Worm (Caenorhabditis elegans) whole organism, early embryonic: ENCODE measurements around the gene ced-7.

ENCODE experiments used
- B0310.2 ChIP-seq: sonication (generic microtip); optimal IDR thresholded peaks from 2 replicates; lab custom pipeline; 2016; ENCODE audit warnings: mild to moderate bottlenecking, missing genetic modification characterization, missing compliant biosample characterization
- F13C5.2 ChIP-seq: sonication (generic microtip); optimal IDR thresholded peaks from 2 replicates; lab custom pipeline; 2017; ENCODE audit warnings: mild to moderate bottlenecking, missing genetic modification characterization, inconsistent platforms, missing compliant biosample characterization
- aly-1 ChIP-seq: sonication (generic microtip); optimal IDR thresholded peaks from 2 replicates; lab custom pipeline; 2016; ENCODE audit warnings: missing genetic modification characterization, missing compliant biosample characterization
- ama-1 ChIP-seq: fragments of 150-350 bp; optimal IDR thresholded peaks from 2 replicates; lab custom pipeline; 2014
- ceh-13 ChIP-seq: fragments of 200-800 bp; sonication (Bioruptor generic); optimal IDR thresholded peaks from 2 replicates; lab custom pipeline; 2018; ENCODE audit warnings: mild to moderate bottlenecking, missing genetic modification characterization, missing compliant biosample characterization
- ceh-36 ChIP-seq: sonication (generic microtip); optimal IDR thresholded peaks from 2 replicates; lab custom pipeline; 2016; ENCODE audit warnings: missing genetic modification characterization, inconsistent platforms, missing compliant biosample characterization
- ets-7 ChIP-seq: sonication (generic microtip); optimal IDR thresholded peaks from 2 replicates; lab custom pipeline; 2016; ENCODE audit warnings: missing genotype, missing genetic modification characterization, missing compliant biosample characterization
- flt-1 ChIP-seq: fragments of 200-800 bp; sonication (Bioruptor generic); IDR thresholded peaks from 2 replicates; pipeline ENCODE4 v1.3.6; 2022; ENCODE audit warnings: missing genetic modification characterization, missing compliant biosample characterization
- hmbx-1 ChIP-seq: sonication (generic microtip); optimal IDR thresholded peaks from 2 replicates; lab custom pipeline; 2016; ENCODE audit warnings: mild to moderate bottlenecking, missing genetic modification characterization, missing compliant biosample characterization
- hmg-4 ChIP-seq: fragments of 200-800 bp; sonication (Bioruptor generic); optimal IDR thresholded peaks from 2 replicates; lab custom pipeline; 2018; ENCODE audit warnings: mild to moderate bottlenecking, missing genetic modification characterization, missing compliant biosample characterization
- hnd-1 ChIP-seq: sonication (generic microtip); optimal IDR thresholded peaks from 2 replicates; lab custom pipeline; 2016; ENCODE audit warnings: missing genetic modification characterization, missing compliant biosample characterization
- pes-1 ChIP-seq: fragments of 200-800 bp; sonication (Bioruptor generic); IDR thresholded peaks from 2 replicates; pipeline ENCODE4 v1.3.6; 2022; ENCODE audit warnings: missing genetic modification reagents, missing genetic modification characterization, missing compliant biosample characterization
- scrt-1 ChIP-seq: fragments of 200-800 bp; sonication (Bioruptor generic); IDR thresholded peaks from 2 replicates; pipeline ENCODE4 v1.3.6; 2022; ENCODE audit warnings: missing genetic modification characterization, missing compliant biosample characterization
- sea-1 ChIP-seq: fragments of 200-800 bp; sonication (Bioruptor generic); conservative IDR thresholded peaks from 2 replicates; pipeline ENCODE4 v1.3.6; 2022; ENCODE audit warnings: missing genetic modification characterization, missing compliant biosample characterization
- tbx-11 ChIP-seq: fragments of 200-800 bp; sonication (Bioruptor generic); IDR thresholded peaks from 2 replicates; pipeline ENCODE4 v1.3.6; 2022; ENCODE audit warnings: missing genetic modification characterization, missing compliant biosample characterization
- tbx-37 ChIP-seq: fragments of 200-800 bp; sonication (Bioruptor generic); conservative IDR thresholded peaks from 2 replicates; pipeline ENCODE4 v1.3.6; 2022; ENCODE audit warnings: missing genetic modification reagents, missing genetic modification characterization, missing compliant biosample characterization
- tra-4 ChIP-seq: sonication (generic microtip); optimal IDR thresholded peaks from 2 replicates; lab custom pipeline; 2017; ENCODE audit warnings: missing genetic modification characterization, missing compliant biosample characterization

ced-7 gene

DNA sequence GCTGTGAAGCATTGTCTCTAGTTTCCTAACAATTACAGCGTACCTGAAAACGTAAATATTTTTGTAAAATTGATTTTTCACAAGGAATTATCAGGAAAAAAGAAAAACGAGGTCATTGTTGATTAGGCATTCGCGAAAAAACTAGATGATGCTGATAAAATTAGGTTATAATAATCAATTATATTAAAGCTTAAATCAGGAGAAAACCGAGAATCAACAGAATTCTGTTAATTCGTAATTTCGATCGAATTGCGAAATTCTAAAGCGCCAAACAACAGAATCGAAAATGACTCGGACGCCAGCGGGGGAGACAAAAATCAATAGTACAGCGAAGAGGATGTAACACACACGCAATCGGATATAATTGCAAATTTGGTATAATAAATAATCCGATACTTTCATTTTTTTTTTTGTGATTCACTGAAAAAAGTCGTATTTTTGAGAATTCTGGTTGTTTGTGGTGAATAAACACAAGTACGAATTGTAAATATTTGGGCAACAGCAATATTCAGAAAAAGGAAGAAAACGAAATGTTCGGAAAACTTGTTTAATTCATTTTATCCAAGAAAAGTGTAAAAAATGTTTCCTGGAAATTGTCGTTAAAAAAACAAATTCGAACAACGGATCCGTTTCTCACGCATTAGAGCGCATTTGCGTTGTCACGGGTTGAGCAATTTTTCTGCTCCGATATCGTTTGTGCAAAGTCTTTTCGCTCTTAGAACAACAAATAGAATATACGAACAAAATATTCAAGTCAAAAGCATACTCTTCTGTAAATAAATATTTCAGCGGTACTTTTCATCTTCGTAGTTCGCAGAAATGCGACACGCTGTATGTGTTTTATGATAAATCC, at the start of gene ced-7:
TSS of gene ced-7 (minus strand) at position 51 of the 853 bp plus-strand sequence.
- TF ChIP-seq hnd-1: no peak
- no peak for TF ChIP-seq tra-4 (tag; lab: Kevin White, UChicago)
- no peak for TF ChIP-seq ceh-36 (tag; lab: Kevin White, UChicago)
- TF ChIP-seq hmg-4 (GFP tag; lab: Kevin White, UChicago): no peak
- no peak for TF ChIP-seq ama-1 (lab: Kevin White, UChicago)
- no peak for TF ChIP-seq ceh-13 (GFP tag; lab: Kevin White, UChicago)
- TF ChIP-seq sea-1: no peak
- no peak for TF ChIP-seq flt-1 (GFP tag; lab: Robert Waterston, UW)
- TF ChIP-seq ets-7 (tag; lab: Kevin White, UChicago): no peak
- TF ChIP-seq tbx-11: no peak
- no peak for TF ChIP-seq B0310.2
- no peak for TF ChIP-seq tbx-37 (GFP tag; lab: Robert Waterston, UW)
- no peak for TF ChIP-seq aly-1 (tag; lab: Kevin White, UChicago)
- no peak for TF ChIP-seq scrt-1 (GFP tag; lab: Robert Waterston, UW)
- TF ChIP-seq F13C5.2 (tag; lab: Kevin White, UChicago): no peak
- no peak for TF ChIP-seq pes-1 (GFP tag; lab: Robert Waterston, UW)
- no peak for TF ChIP-seq hmbx-1 (tag; lab: Kevin White, UChicago)

DNA sequence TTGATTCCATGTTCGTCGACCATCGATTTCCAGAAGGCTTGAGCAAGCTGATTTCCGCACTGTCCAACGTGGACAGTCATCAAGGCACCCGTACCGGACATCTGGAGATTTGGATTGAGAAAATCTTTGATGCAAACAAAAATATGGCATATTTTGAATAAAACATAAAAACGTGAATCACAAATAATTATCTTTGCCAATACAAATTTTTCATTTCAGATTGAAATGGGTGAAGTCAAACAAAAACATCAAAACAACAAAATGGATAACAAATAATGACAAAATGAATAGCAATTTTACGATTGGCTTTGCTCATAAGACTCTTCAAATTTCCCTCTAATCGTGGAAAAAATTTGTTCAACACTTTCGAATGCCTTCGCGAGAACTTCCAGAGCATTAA, 49.2 kb upstream of the ced-7 start, which contains the start of gene tbg-1:
TSS of gene tbg-1 (minus strand) at position 101 of the 400 bp plus-strand sequence.
- TF ChIP-seq ama-1 (lab: Kevin White, UChicago): no peak
- TF ChIP-seq scrt-1 (GFP tag; lab: Robert Waterston, UW): no peak
- TF ChIP-seq tra-4 (tag; lab: Kevin White, UChicago): no peak
- no peak for TF ChIP-seq ceh-13 (GFP tag; lab: Kevin White, UChicago)
- no peak for TF ChIP-seq ets-7 (tag; lab: Kevin White, UChicago)
- TF ChIP-seq aly-1 (tag; lab: Kevin White, UChicago): no peak

DNA sequence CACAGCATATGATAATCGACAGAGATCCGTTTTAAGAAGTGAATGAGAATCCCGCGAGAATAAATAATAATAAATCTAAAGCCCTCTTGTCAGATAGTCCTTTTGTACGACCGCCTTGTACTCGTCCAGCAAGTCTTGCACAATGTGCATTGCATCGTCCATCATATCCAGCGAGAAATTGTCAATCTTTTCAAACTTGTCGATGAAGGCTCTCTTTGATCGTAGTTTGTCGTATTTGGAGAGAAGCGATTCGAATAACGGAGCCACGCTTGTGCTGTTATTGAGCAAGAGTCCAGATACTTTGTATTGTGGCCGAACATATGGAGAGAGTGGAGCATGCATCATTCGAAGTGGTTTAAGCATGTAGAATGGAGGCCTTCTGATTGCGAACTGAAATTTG, 46.7 kb upstream of the ced-7 start:
- no peak for TF ChIP-seq sea-1
- no peak for TF ChIP-seq pes-1 (GFP tag; lab: Robert Waterston, UW)
- TF ChIP-seq tbx-37 (GFP tag; lab: Robert Waterston, UW): no peak
- TF ChIP-seq hmg-4 (GFP tag; lab: Kevin White, UChicago): no peak
- no peak for TF ChIP-seq ceh-13 (GFP tag; lab: Kevin White, UChicago)
- no peak for TF ChIP-seq hmbx-1 (tag; lab: Kevin White, UChicago)
- TF ChIP-seq tbx-11: no peak
- no peak for TF ChIP-seq hnd-1
- TF ChIP-seq aly-1 (tag; lab: Kevin White, UChicago): no peak
- no peak for TF ChIP-seq flt-1 (GFP tag; lab: Robert Waterston, UW)
- no peak for TF ChIP-seq tra-4 (tag; lab: Kevin White, UChicago)
- TF ChIP-seq ama-1 (lab: Kevin White, UChicago): no peak
- TF ChIP-seq B0310.2: no peak
- TF ChIP-seq F13C5.2 (tag; lab: Kevin White, UChicago): no peak
- no peak for TF ChIP-seq ets-7 (tag; lab: Kevin White, UChicago)

DNA sequence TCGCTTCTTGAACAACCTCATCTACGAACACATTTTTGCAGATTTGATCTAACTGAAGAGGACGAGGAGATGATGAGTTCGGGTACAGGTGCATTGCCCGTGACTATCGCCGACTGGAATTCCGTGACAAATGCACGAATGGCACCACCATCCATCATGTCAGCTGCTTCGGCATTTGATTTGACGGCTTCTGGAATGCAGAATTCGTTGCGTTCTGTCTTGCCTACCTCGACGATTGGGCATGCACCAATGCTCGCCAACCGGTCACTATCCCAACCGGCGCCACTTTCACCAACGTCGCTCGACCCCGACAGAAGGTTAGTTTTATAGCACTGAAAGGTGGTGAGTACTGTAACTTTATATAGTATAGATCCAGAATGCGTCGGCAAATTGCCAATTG, 43.6 kb upstream of the ced-7 start:
- no peak for TF ChIP-seq ama-1 (lab: Kevin White, UChicago)
- no peak for TF ChIP-seq tra-4 (tag; lab: Kevin White, UChicago)
- no peak for TF ChIP-seq hmbx-1 (tag; lab: Kevin White, UChicago)
- no peak for TF ChIP-seq ceh-36 (tag; lab: Kevin White, UChicago)
- TF ChIP-seq hnd-1: no peak
- TF ChIP-seq tbx-11: no peak

DNA sequence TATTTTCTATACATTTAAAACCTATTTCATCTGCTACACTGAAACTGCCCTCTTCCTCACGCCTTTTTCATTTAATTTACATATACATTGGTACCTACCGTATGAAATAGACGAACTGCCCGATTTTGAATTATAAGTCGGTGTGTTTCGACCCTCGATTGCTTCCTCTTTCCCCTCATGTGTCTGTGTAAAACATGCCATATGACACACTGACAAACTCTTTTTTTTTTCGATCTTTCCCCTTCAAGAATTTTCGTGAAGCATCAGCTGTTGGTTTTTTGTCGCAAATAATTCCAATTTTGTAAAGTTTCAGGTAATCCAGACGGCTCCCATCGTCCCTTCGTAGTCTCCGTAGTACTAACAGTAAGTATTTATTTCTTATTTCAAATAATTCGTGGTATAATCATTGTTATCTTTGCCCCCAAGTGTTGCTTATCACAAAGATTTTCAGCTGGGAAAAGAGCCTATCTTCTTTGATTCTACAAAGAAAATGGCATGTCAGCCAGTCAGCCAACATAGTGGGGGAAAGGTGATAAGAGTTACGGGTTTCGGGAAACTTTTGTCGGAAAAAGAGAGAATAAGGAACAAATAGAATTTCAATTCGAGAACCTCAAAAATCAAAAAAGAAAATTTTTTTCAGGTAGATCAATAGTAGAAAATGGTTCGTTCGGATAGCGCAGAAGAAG, 42.1 kb upstream of the ced-7 start:
- TF ChIP-seq tbx-37 (GFP tag; lab: Robert Waterston, UW) (no peak), aly-1 (tag; lab: Kevin White, UChicago) (no peak), hnd-1 (no peak), ets-7 (tag; lab: Kevin White, UChicago) (no peak), tbx-11 (no peak)

DNA sequence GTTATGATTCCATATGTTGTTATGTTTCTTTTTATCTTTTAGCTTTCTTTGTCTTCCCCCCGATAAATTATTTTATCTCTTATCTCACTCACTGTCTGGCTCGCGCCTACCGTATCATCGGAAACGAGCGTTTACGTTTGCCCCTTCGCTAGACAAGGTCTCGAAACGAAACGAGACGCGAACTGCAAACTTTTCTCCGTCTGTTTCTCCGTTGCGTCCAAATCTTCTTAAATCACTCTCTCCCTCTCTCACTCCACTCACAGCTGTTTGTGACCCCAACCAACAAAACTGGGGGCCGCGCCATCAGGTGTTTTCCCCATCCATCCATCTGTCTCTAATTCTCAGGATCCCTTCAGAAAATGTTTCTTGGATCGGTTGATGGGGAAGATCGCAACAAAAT, 40.3 kb upstream of the ced-7 start:
- TF ChIP-seq ceh-36 (tag; lab: Kevin White, UChicago) (no peak), B0310.2 (no peak), tbx-11 (no peak), ama-1 (lab: Kevin White, UChicago) (no peak), ets-7 (tag; lab: Kevin White, UChicago) (no peak), ceh-13 (GFP tag; lab: Kevin White, UChicago) (no peak), tbx-37 (GFP tag; lab: Robert Waterston, UW) (no peak), hmbx-1 (tag; lab: Kevin White, UChicago) (no peak)

DNA sequence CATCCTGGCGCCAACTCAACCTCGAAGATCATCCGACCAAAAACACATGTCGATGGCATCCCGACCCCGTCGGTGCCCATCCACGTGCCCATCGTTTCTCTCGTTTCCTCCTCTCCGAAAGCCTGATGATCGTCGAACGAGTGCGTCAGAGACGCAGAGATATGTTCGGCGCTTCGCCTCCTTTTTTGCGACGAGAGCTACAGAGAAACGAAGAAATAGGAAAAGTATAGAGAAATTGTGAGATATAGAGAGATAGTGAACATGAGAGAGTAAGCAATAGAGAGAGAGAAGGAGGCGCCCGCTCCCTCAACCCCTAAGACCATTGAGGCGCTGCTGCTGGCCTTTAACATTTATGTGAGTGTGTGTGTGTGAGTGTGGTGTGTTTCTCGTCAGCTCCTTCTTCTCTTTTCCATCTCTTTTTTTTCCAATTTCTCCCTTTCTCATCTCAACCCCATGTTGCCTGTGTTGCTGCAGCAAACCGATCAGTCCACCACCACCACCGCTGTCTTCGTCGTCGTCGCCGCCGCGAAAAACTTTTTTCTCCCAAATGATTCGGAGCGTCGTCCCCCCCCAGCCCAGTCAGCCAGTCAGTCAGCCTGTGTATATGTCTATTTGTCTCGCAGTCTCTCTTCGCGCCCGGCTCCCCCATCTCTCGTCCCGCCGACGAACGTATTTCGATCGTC, 39.3 kb upstream of the ced-7 start, which contains the start of gene hlh-11:
TSS of gene hlh-11 (plus strand) at position 633 of the 683 bp plus-strand sequence.
- TF ChIP-seq hmbx-1 (tag; lab: Kevin White, UChicago): no peak
- TF ChIP-seq scrt-1 (GFP tag; lab: Robert Waterston, UW): no peak
- TF ChIP-seq hnd-1: no peak
- TF ChIP-seq B0310.2: no peak
- TF ChIP-seq pes-1 (GFP tag; lab: Robert Waterston, UW): no peak
- TF ChIP-seq ceh-13 (GFP tag; lab: Kevin White, UChicago): no peak
- TF ChIP-seq tbx-11: no peak
- TF ChIP-seq ceh-36 (tag; lab: Kevin White, UChicago): no peak
- no peak for TF ChIP-seq hmg-4 (GFP tag; lab: Kevin White, UChicago)
- TF ChIP-seq tbx-37 (GFP tag; lab: Robert Waterston, UW): no peak
- TF ChIP-seq aly-1 (tag; lab: Kevin White, UChicago): no peak
- no peak for TF ChIP-seq tra-4 (tag; lab: Kevin White, UChicago)
- no peak for TF ChIP-seq sea-1
- TF ChIP-seq flt-1 (GFP tag; lab: Robert Waterston, UW): no peak
